Fruit fly (Drosophila melanogaster): Measurements from ENCODE around the gene CG14050.

The CG14050 gene

dm6 chrX:2318369-2318768, 7.6 kb downstream of the CG14050 start (continued):
- TF ChIP-seq fu2 (GFP tag; optimal IDR thresholded peaks at IDR 0.05) (no peak), zen (tag; optimal IDR thresholded peaks at IDR 0.05) (peak; percentile 47), ken (GFP tag; IDR thresholded peaks at IDR 0.05) (peak; percentile 78), NC2α (GFP tag; optimal IDR thresholded peaks at IDR 0.05) (no peak), ATbp (GFP tag; optimal IDR thresholded peaks at IDR 0.05) (peak; percentile 47), CG8478 (optimal IDR thresholded peaks at IDR 0.05) (no peak), zfh1 (GFP tag; IDR thresholded peaks at IDR 0.05) (peak; percentile 91), CG18011 (GFP tag; optimal IDR thresholded peaks at IDR 0.05) (no peak), Stat92E (GFP tag; optimal IDR thresholded peaks at IDR 0.05) (peak in 1 of 3 experiments; percentile 45), rib (GFP tag; IDR thresholded peaks at IDR 0.05) (no peak), lilli (GFP tag; optimal IDR thresholded peaks at IDR 0.05) (peak; percentile 34), CkIIα-i1 (GFP tag; IDR thresholded peaks at IDR 0.05) (no peak), Xbp1 (GFP tag; optimal IDR thresholded peaks at IDR 0.05) (peak; percentile 30), ssp (GFP tag; IDR thresholded peaks at IDR 0.05) (peak; percentile 71), esg (GFP tag; conservative IDR thresholded peaks at IDR 0.05) (no peak), CG4617 (GFP tag; optimal IDR thresholded peaks at IDR 0.05; ENCODE audit: borderline replicate concordance) (no peak), CG30431 (GFP tag; optimal IDR thresholded peaks at IDR 0.05) (peak; percentile 57), vnd (GFP tag; IDR thresholded peaks at IDR 0.05; ENCODE audit: partially characterized antibody) (no peak), sob (GFP tag; IDR thresholded peaks at IDR 0.05) (peak; percentile 58; the same call in 1 of the 2 replicates), dati (GFP tag; IDR thresholded peaks at IDR 0.05) (0 out of 2 replicates have a peak, but pooled peaks have one; percentile 15), CG11093 (GFP tag; IDR thresholded peaks at IDR 0.05) (peak; percentile 62; the same call in 1 of the 3 replicates), pho (GFP tag; optimal IDR thresholded peaks at IDR 0.05) (no peak), knrl (GFP tag; IDR thresholded peaks at IDR 0.05; ENCODE audit: partially characterized antibody) (no peak), CG3838 (GFP tag; optimal IDR thresholded peaks at IDR 0.05) (no peak), CG13624 (GFP tag; optimal IDR thresholded peaks at IDR 0.05) (no peak), chn (GFP tag; optimal IDR thresholded peaks at IDR 0.05) (peak; percentile 63), en (GFP tag; optimal IDR thresholded peaks at IDR 0.05) (peak; percentile 31), H2.0 (GFP tag; IDR thresholded peaks at IDR 0.05) (peak; percentile 50; the same call in 1 of the 2 replicates), CG14014 (GFP tag; IDR thresholded peaks at IDR 0.05) (no peak), CG13775 (GFP tag; optimal IDR thresholded peaks at IDR 0.05) (peak; percentile 39), lmd (GFP tag; IDR thresholded peaks at IDR 0.05) (peak; percentile 71), bigmax (GFP tag; optimal IDR thresholded peaks at IDR 0.05) (no peak), Eip74EF (GFP tag; optimal IDR thresholded peaks at IDR 0.05) (no peak), so (GFP tag; IDR thresholded peaks at IDR 0.05) (0 out of 3 replicates have a peak, but pooled peaks have one; percentile 25), kni (GFP tag; optimal IDR thresholded peaks at IDR 0.05) (no peak), CG6254 (GFP tag; optimal IDR thresholded peaks at IDR 0.05) (no peak), CG34376 (GFP tag; optimal IDR thresholded peaks at IDR 0.05) (no peak), Optix (GFP tag; IDR thresholded peaks at IDR 0.05) (peak; percentile 78), fd102C (GFP tag; optimal IDR thresholded peaks at IDR 0.05) (no peak), exex (tag; optimal IDR thresholded peaks at IDR 0.05) (no peak), CG12942 (GFP tag; optimal IDR thresholded peaks at IDR 0.05) (no peak), bowl (GFP tag; IDR thresholded peaks at IDR 0.05) (no peak), unpg (GFP tag; optimal IDR thresholded peaks at IDR 0.05) (peak; percentile 40), hkb (optimal IDR thresholded peaks at IDR 0.05) (no peak), hkb (GFP tag; IDR thresholded peaks at IDR 0.05) (peak; percentile 59; the same call in 1 of the 2 replicates), Lhr (GFP tag; optimal IDR thresholded peaks at IDR 0.05) (no peak), CG16779 (GFP tag; IDR thresholded peaks at IDR 0.05) (no peak), slbo (GFP tag; IDR thresholded peaks at IDR 0.05) (peak; percentile 49), CG14667 (GFP tag; IDR thresholded peaks at IDR 0.05) (peak; percentile 73), CG7963 (GFP tag; IDR thresholded peaks at IDR 0.05; ENCODE audit: partially characterized antibody) (no peak), wor (GFP tag; IDR thresholded peaks at IDR 0.05) (peak; percentile 51), Gug (GFP tag; IDR thresholded peaks at IDR 0.05) (peak; percentile 59; the same call in 2 of the 4 replicates)
